Fruit fly (Drosophila melanogaster): Measurements from ENCODE around the gene CG15452.

Gene CG15452

DNA sequence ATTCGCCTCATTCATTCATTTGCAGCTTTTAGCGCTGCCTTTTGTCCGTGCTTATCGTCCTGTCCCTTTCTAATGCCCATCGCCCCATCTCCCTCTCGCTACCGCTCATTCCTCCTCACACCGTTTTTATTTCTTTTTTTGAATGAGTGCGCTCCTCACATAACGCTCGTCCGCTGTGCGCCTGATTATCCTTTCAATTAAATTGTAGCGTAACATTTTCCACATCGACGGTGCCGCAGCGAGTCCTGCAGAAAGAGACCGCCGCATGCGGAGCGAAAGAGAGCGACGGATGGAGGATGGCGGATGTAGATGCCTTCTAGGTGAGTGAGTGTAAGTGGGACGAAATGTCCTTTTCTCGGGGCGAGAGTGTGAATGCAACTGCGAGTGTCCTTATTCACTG lies 11.2 kb upstream of the CG15452 start (continued):
- TF ChIP-seq tll (GFP tag; optimal IDR thresholded peaks at IDR 0.05) (peak in 1 of 2 experiments; percentile 1), gem (tag; optimal IDR thresholded peaks at IDR 0.05) (no peak), Antp (GFP tag; optimal IDR thresholded peaks at IDR 0.05) (no peak), CG8359 (GFP tag; optimal IDR thresholded peaks at IDR 0.05; ENCODE audit: borderline replicate concordance) (no peak), slp2 (GFP tag; optimal IDR thresholded peaks at IDR 0.05) (no peak), Lhr (GFP tag; optimal IDR thresholded peaks at IDR 0.05) (no peak), D19B (GFP tag; optimal IDR thresholded peaks at IDR 0.05) (no peak), CG32532 (GFP tag; IDR thresholded peaks at IDR 0.05) (no peak), CG2199 (GFP tag; IDR thresholded peaks at IDR 0.05) (no peak), Vsx1 (GFP tag; optimal IDR thresholded peaks at IDR 0.05) (no peak)

DNA sequence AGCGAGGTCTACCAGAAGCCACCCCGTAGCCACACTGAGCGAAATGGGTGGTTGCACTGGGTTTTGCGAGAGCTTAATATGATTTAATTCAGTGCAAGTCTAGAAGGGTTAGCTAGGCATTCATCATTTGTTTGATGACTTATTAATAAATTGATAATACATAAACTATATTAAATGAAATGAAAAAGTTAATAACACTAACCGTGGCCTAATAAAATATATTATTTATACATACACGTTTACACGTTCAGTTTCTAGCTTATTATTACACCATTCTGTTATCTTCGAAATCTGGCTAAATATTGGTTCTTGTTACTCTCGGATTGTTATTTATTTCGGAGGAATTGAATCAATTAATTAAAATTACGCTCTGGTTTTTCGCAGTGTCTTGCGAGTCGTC lies 10.7 kb upstream of the CG15452 start:
- no peak for TF ChIP-seq CG12659 (GFP tag; optimal IDR thresholded peaks at IDR 0.05)
- TF ChIP-seq Ets65A (GFP tag): peak; percentile 90
- no peak for TF ChIP-seq Sin3A (optimal IDR thresholded peaks at IDR 0.05)
- peak; percentile 5 for TF ChIP-seq CG13424 (tag; optimal IDR thresholded peaks at IDR 0.05)
- peak in 1 of 2 experiments; percentile 18 for TF ChIP-seq bsh (GFP tag; optimal IDR thresholded peaks at IDR 0.05)
- TF ChIP-seq Meics (GFP tag; optimal IDR thresholded peaks at IDR 0.05): peak; percentile 4
- no peak for TF ChIP-seq Dad (GFP tag; optimal IDR thresholded peaks at IDR 0.05)
- TF ChIP-seq CG30020 (tag; optimal IDR thresholded peaks at IDR 0.05): no peak
- TF ChIP-seq fd96Cb (tag; optimal IDR thresholded peaks at IDR 0.05): peak; percentile 19
- no peak for TF ChIP-seq CG4617 (GFP tag; optimal IDR thresholded peaks at IDR 0.05; ENCODE audit: borderline replicate concordance)
- TF ChIP-seq phol (tag; optimal IDR thresholded peaks at IDR 0.05): peak; percentile 27
- no peak for TF ChIP-seq lmd (GFP tag; IDR thresholded peaks at IDR 0.05)
- no peak for TF ChIP-seq sc (optimal IDR thresholded peaks at IDR 0.05)
- peak; percentile 5 for TF ChIP-seq sc (GFP tag; optimal IDR thresholded peaks at IDR 0.05)
- peak; percentile 33 for TF ChIP-seq CG2712 (tag; optimal IDR thresholded peaks at IDR 0.05)
- TF ChIP-seq pb (GFP tag; optimal IDR thresholded peaks at IDR 0.05): no peak
- TF ChIP-seq emc (GFP tag; optimal IDR thresholded peaks at IDR 0.05): no peak
- TF ChIP-seq dmrt11E (tag; optimal IDR thresholded peaks at IDR 0.05): peak; percentile 25
- TF ChIP-seq CG18599 (GFP tag; optimal IDR thresholded peaks at IDR 0.05): peak; percentile 23
- peak; percentile 28 for TF ChIP-seq Oli (tag; optimal IDR thresholded peaks at IDR 0.05)
- TF ChIP-seq CG11504 (tag; optimal IDR thresholded peaks at IDR 0.05): peak; percentile 40
- TF ChIP-seq CG17361 (GFP tag; IDR thresholded peaks at IDR 0.05): peak; percentile 49; the same call in 2 of the 3 replicates
- TF ChIP-seq CG31441 (GFP tag; IDR thresholded peaks at IDR 0.05): 0 out of 2 replicates have a peak, but pooled peaks have one; percentile 25
- peak; percentile 2 for TF ChIP-seq CG14710 (tag; optimal IDR thresholded peaks at IDR 0.05)
- TF ChIP-seq CG3163 (GFP tag; optimal IDR thresholded peaks at IDR 0.05): no peak
- TF ChIP-seq CG31365 (tag; optimal IDR thresholded peaks at IDR 0.05): no peak
- peak; percentile 26 for TF ChIP-seq CoRest (tag; optimal IDR thresholded peaks at IDR 0.05)
- TF ChIP-seq CG9727 (GFP tag; optimal IDR thresholded peaks at IDR 0.05): peak; percentile 31
- no peak for TF ChIP-seq CG6854 (GFP tag; optimal IDR thresholded peaks at IDR 0.05)
- peak; percentile 13 for TF ChIP-seq CG7839 (tag; optimal IDR thresholded peaks at IDR 0.05)
- TF ChIP-seq dmrt99B (tag; optimal IDR thresholded peaks at IDR 0.05): peak; percentile 22
- TF ChIP-seq Hr51 (GFP tag; optimal IDR thresholded peaks at IDR 0.05): peak in 1 of 2 experiments; percentile 5
- TF ChIP-seq lola (GFP tag; optimal IDR thresholded peaks at IDR 0.05): peak in 1 of 3 experiments; percentile 55
- TF ChIP-seq Sox100B (GFP tag; optimal IDR thresholded peaks at IDR 0.05): peak; percentile 22
- TF ChIP-seq CG7556 (GFP tag; optimal IDR thresholded peaks at IDR 0.05): peak; percentile 46
- TF ChIP-seq CG10565 (GFP tag; optimal IDR thresholded peaks at IDR 0.05): no peak
- no peak for TF ChIP-seq CG7357 (GFP tag; IDR thresholded peaks at IDR 0.05)
- TF ChIP-seq Adf1 (GFP tag; IDR thresholded peaks at IDR 0.05): no peak
- TF ChIP-seq chn (GFP tag; optimal IDR thresholded peaks at IDR 0.05): no peak
